Worm (Caenorhabditis elegans) whole organism, L4/young adult: ENCODE measurements around the gene rme-4.

Source experiments
- W03F9.2 ChIP-seq: fragments of 150-350 bp; optimal IDR thresholded peaks from 2 replicates; lab custom pipeline; 2014; ENCODE audit warnings: missing biosample characterization, missing genetic modification characterization
- dao-5 ChIP-seq: sonication (generic microtip); optimal IDR thresholded peaks from 2 replicates; lab custom pipeline; 2016; ENCODE audit warnings: missing genotype, missing genetic modification characterization, moderate library complexity, missing compliant biosample characterization
- him-1 ChIP-seq: sonication (generic microtip); optimal IDR thresholded peaks from 2 replicates; lab custom pipeline; 2016; ENCODE audit warnings: missing genotype, missing genetic modification reagents, missing genetic modification characterization, missing compliant biosample characterization

Gene rme-4

ce11 chrX:10350151-10350550 is 29.5 kb downstream of the rme-4 start:
- no peak for TF ChIP-seq him-1
- TF ChIP-seq W03F9.2 (tag; lab: Kevin White, UChicago), result no peak
- no peak for TF ChIP-seq dao-5 (tag; lab: Kevin White, UChicago)

ce11 chrX:10340986-10341385 is 38.7 kb downstream of the rme-4 start, which contains the start of gene R07E3.1:
R07E3.1 (minus strand) TSS chrX:10341161.
- TF ChIP-seq W03F9.2 (tag; lab: Kevin White, UChicago) (no peak), him-1 (no peak), dao-5 (tag; lab: Kevin White, UChicago) (no peak)

- TF ChIP-seq dao-5 (tag; lab: Kevin White, UChicago), result no peak
- TF ChIP-seq W03F9.2 (tag; lab: Kevin White, UChicago), result no peak
- TF ChIP-seq him-1, result no peak
These were observed 39.6 kb downstream of the rme-4 start for ce11 chrX:10340044-10340443.

ce11 chrX:10338761-10339160 is 40.9 kb downstream of the rme-4 start:
- no peak for TF ChIP-seq dao-5 (tag; lab: Kevin White, UChicago)
- no peak for TF ChIP-seq him-1
- TF ChIP-seq W03F9.2 (tag; lab: Kevin White, UChicago), result no peak

ce11 chrX:10338100-10338499 is 41.5 kb downstream of the rme-4 start, which contains the start of gene cut-5:
cut-5 (minus strand) TSS chrX:10338200.
- TF ChIP-seq W03F9.2 (tag; lab: Kevin White, UChicago), result no peak
- no peak for TF ChIP-seq him-1
- TF ChIP-seq dao-5 (tag; lab: Kevin White, UChicago), result no peak

- no peak for TF ChIP-seq dao-5 (tag; lab: Kevin White, UChicago)
These were observed 43.1 kb downstream of the rme-4 start for ce11 chrX:10336592-10336991.

ce11 chrX:10336138-10336537 is 43.5 kb downstream of the rme-4 start, which contains the start of gene idpa-3:
idpa-3 (plus strand) TSS chrX:10336438.
- TF ChIP-seq W03F9.2 (tag; lab: Kevin White, UChicago) (no peak), him-1 (no peak), dao-5 (tag; lab: Kevin White, UChicago) (no peak)

- no peak for TF ChIP-seq dao-5 (tag; lab: Kevin White, UChicago)
- TF ChIP-seq him-1, result no peak
- no peak for TF ChIP-seq W03F9.2 (tag; lab: Kevin White, UChicago)
These were observed 46.3 kb downstream of the rme-4 start, which contains the start of gene R07E3.4 for ce11 chrX:10333301-10333854. R07E3.4 (minus strand) TSS chrX:10333351.

- TF ChIP-seq him-1 (no peak), W03F9.2 (tag; lab: Kevin White, UChicago) (no peak), dao-5 (tag; lab: Kevin White, UChicago) (no peak)
These were observed 47.5 kb downstream of the rme-4 start for ce11 chrX:10332035-10332614.

ce11 chrX:10327323-10328022 is 52.2 kb downstream of the rme-4 start, which contains the start of gene acl-5:
acl-5 (minus strand) TSS chrX:10327456.
- TF ChIP-seq him-1 (no peak), W03F9.2 (tag; lab: Kevin White, UChicago) (no peak), dao-5 (tag; lab: Kevin White, UChicago) (no peak)
